Fruit fly (Drosophila melanogaster): ENCODE results near the gene SP555.

Gene SP555

dm6 chr2L:5052994-5053393 is 15.5 kb downstream of the SP555 start, which contains the start of gene eIF3h:
eIF3h (minus strand) TSS chr2L:5053094.
- TF ChIP-seq Pif1A (GFP tag; optimal IDR thresholded peaks at IDR 0.05), result no peak
- TF ChIP-seq CG17806 (tag; optimal IDR thresholded peaks at IDR 0.05), result no peak
- no peak for TF ChIP-seq CG12605 (GFP tag; IDR thresholded peaks at IDR 0.05)
- TF ChIP-seq CG8159 (tag; optimal IDR thresholded peaks at IDR 0.05), result no peak
- no peak for TF ChIP-seq CG14655 (GFP tag; optimal IDR thresholded peaks at IDR 0.05)
- TF ChIP-seq fd96Ca (GFP tag; IDR thresholded peaks at IDR 0.05), result no peak
- TF ChIP-seq rn (GFP tag; IDR thresholded peaks at IDR 0.05), result no peak
- TF ChIP-seq EcR (GFP tag; optimal IDR thresholded peaks at IDR 0.05), result no peak
- TF ChIP-seq CG13204 (GFP tag; optimal IDR thresholded peaks at IDR 0.05), result no peak
- TF ChIP-seq D1 (tag; optimal IDR thresholded peaks at IDR 0.05), result no peak
- TF ChIP-seq CG34367 (tag; optimal IDR thresholded peaks at IDR 0.05), result no peak
- TF ChIP-seq CG9948 (tag; optimal IDR thresholded peaks at IDR 0.05), result no peak

DNA sequence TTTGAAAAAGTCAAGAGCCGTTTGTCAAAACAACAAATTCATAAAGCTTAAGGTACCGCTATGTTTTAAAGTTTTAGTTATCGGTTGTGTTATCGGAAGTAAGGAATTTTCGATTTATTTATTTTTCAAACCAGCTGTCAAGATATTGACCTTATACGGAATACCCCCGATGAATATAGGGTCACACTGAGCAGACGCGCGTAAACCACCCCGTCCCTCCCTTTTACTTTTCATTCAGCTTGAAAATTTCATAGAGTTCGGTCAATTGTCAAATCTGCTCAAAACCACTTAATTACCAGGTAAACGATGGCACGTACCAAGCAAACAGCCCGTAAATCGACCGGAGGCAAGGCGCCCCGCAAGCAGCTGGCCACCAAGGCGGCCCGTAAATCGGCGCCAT is 17.4 kb downstream of the SP555 start, which contains the start of the genes CG14036 and His3.3A:
Gene CG14036 (minus strand): TSS at position 64 of the 400 bp plus-strand sequence.
Gene His3.3A (plus strand): TSS at position 106 of the 400 bp plus-strand sequence.
- peak; percentile 0 for TF ChIP-seq CG15710 (tag; optimal IDR thresholded peaks at IDR 0.05)
- TF ChIP-seq CG32121 (GFP tag; IDR thresholded peaks at IDR 0.05), result peak; percentile 35; the same call in 1 of the 2 replicates
- TF ChIP-seq CG13204 (GFP tag; optimal IDR thresholded peaks at IDR 0.05), result no peak
- no peak for TF ChIP-seq D1 (tag; optimal IDR thresholded peaks at IDR 0.05)
- no peak for TF ChIP-seq gl (tag; optimal IDR thresholded peaks at IDR 0.05)
- peak; percentile 25 for TF ChIP-seq EcR (GFP tag; optimal IDR thresholded peaks at IDR 0.05)

DNA sequence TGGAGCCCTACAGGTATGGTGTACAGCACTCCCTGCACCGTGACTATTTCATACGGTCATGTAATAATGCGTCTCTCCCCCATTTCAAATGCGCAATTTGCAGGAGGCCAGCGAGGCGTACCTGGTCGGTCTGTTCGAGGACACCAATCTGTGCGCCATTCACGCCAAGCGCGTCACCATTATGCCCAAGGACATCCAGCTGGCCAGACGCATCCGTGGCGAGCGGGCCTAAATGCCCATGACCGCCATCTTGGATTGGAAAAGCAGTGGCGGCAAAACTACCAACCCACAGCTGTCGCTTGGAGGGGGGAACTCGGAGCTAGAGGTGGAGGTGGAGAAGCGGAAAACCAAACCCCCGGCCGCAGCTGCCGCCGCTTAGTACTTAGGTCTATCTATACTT is 18.0 kb downstream of the SP555 start:
- TF ChIP-seq Pif1B (GFP tag; optimal IDR thresholded peaks at IDR 0.05) (no peak), CG12605 (GFP tag; IDR thresholded peaks at IDR 0.05) (no peak), CG13204 (GFP tag; optimal IDR thresholded peaks at IDR 0.05) (no peak), rn (GFP tag; IDR thresholded peaks at IDR 0.05) (no peak), Ets98B (GFP tag; IDR thresholded peaks at IDR 0.05) (no peak), fd96Ca (GFP tag; IDR thresholded peaks at IDR 0.05) (no peak), CG17806 (tag; optimal IDR thresholded peaks at IDR 0.05) (no peak), CG10348 (GFP tag; IDR thresholded peaks at IDR 0.05) (no peak), D1 (tag; optimal IDR thresholded peaks at IDR 0.05) (no peak), gl (tag; optimal IDR thresholded peaks at IDR 0.05) (no peak), Snoo (tag; optimal IDR thresholded peaks at IDR 0.05) (no peak), EcR (GFP tag; optimal IDR thresholded peaks at IDR 0.05) (no peak), CG34367 (tag; optimal IDR thresholded peaks at IDR 0.05) (no peak), Pif1A (GFP tag; optimal IDR thresholded peaks at IDR 0.05) (no peak), CG8301 (tag; optimal IDR thresholded peaks at IDR 0.05) (no peak), CG32121 (GFP tag; IDR thresholded peaks at IDR 0.05) (no peak), CG15710 (tag; optimal IDR thresholded peaks at IDR 0.05) (no peak), CG9948 (tag; optimal IDR thresholded peaks at IDR 0.05) (no peak), CG14655 (GFP tag; optimal IDR thresholded peaks at IDR 0.05) (no peak), CG4496 (GFP tag; IDR thresholded peaks at IDR 0.05) (no peak)

- no peak for TF ChIP-seq CG8301 (tag; optimal IDR thresholded peaks at IDR 0.05)
- no peak for TF ChIP-seq Pif1B (GFP tag; optimal IDR thresholded peaks at IDR 0.05)
- no peak for TF ChIP-seq CG13204 (GFP tag; optimal IDR thresholded peaks at IDR 0.05)
- no peak for TF ChIP-seq CG14655 (GFP tag; optimal IDR thresholded peaks at IDR 0.05)
- TF ChIP-seq Pif1A (GFP tag; optimal IDR thresholded peaks at IDR 0.05), result no peak
- no peak for TF ChIP-seq D1 (tag; optimal IDR thresholded peaks at IDR 0.05)
- TF ChIP-seq CG10348 (GFP tag; IDR thresholded peaks at IDR 0.05), result no peak
- no peak for TF ChIP-seq CG32121 (GFP tag; IDR thresholded peaks at IDR 0.05)
- TF ChIP-seq CG4496 (GFP tag; IDR thresholded peaks at IDR 0.05), result no peak
- no peak for TF ChIP-seq Ets98B (GFP tag; IDR thresholded peaks at IDR 0.05)
- no peak for TF ChIP-seq CG12605 (GFP tag; IDR thresholded peaks at IDR 0.05)
- TF ChIP-seq Snoo (tag; optimal IDR thresholded peaks at IDR 0.05), result no peak
- TF ChIP-seq fd96Ca (GFP tag; IDR thresholded peaks at IDR 0.05), result no peak
- TF ChIP-seq CG17806 (tag; optimal IDR thresholded peaks at IDR 0.05), result no peak
- no peak for TF ChIP-seq CG9948 (tag; optimal IDR thresholded peaks at IDR 0.05)
- TF ChIP-seq rn (GFP tag; IDR thresholded peaks at IDR 0.05), result no peak
- TF ChIP-seq CG15710 (tag; optimal IDR thresholded peaks at IDR 0.05), result no peak
- no peak for TF ChIP-seq gl (tag; optimal IDR thresholded peaks at IDR 0.05)
- no peak for TF ChIP-seq CG8159 (tag; optimal IDR thresholded peaks at IDR 0.05)
These were observed 20.6 kb downstream of the SP555 start, which contains the start of gene Nepl3 for dm6 chr2L:5058094-5058493. Nepl3 (minus strand) TSS chr2L:5058248.

dm6 chr2L:5059645-5060254 is 22.2 kb downstream of the SP555 start, which contains the start of gene Rpn11:
Rpn11 (minus strand) TSS chr2L:5059790.
- TF ChIP-seq fd96Ca (GFP tag; IDR thresholded peaks at IDR 0.05), result no peak
- peak; percentile 41 for TF ChIP-seq CG9948 (tag; optimal IDR thresholded peaks at IDR 0.05)
- TF ChIP-seq CG8159 (tag; optimal IDR thresholded peaks at IDR 0.05), result peak; percentile 62
- no peak for TF ChIP-seq CG14655 (GFP tag; optimal IDR thresholded peaks at IDR 0.05)
- no peak for TF ChIP-seq EcR (GFP tag; optimal IDR thresholded peaks at IDR 0.05)
- no peak for TF ChIP-seq Pif1A (GFP tag; optimal IDR thresholded peaks at IDR 0.05)
- peak; percentile 39 for TF ChIP-seq CG8301 (tag; optimal IDR thresholded peaks at IDR 0.05)
- no peak for TF ChIP-seq gl (tag; optimal IDR thresholded peaks at IDR 0.05)
- peak; percentile 40; the same call in 1 of the 3 replicates for TF ChIP-seq CG4496 (GFP tag; IDR thresholded peaks at IDR 0.05)
- peak; percentile 49 for TF ChIP-seq Snoo (tag; optimal IDR thresholded peaks at IDR 0.05)
- no peak for TF ChIP-seq CG10348 (GFP tag; IDR thresholded peaks at IDR 0.05)
- TF ChIP-seq Ets98B (GFP tag; IDR thresholded peaks at IDR 0.05), result no peak
- TF ChIP-seq CG32121 (GFP tag; IDR thresholded peaks at IDR 0.05), result no peak
- peak; percentile 31 for TF ChIP-seq CG17806 (tag; optimal IDR thresholded peaks at IDR 0.05)
- no peak for TF ChIP-seq CG12605 (GFP tag; IDR thresholded peaks at IDR 0.05)
- TF ChIP-seq CG34367 (tag; optimal IDR thresholded peaks at IDR 0.05), result peak; percentile 43
- TF ChIP-seq D1 (tag; optimal IDR thresholded peaks at IDR 0.05), result no peak
- TF ChIP-seq CG15710 (tag; optimal IDR thresholded peaks at IDR 0.05), result peak; percentile 52
- no peak for TF ChIP-seq Pif1B (GFP tag; optimal IDR thresholded peaks at IDR 0.05)
- TF ChIP-seq CG13204 (GFP tag; optimal IDR thresholded peaks at IDR 0.05), result no peak
- no peak for TF ChIP-seq rn (GFP tag; IDR thresholded peaks at IDR 0.05)
